Fruit fly (Drosophila melanogaster): ENCODE measurements around the gene CG33263.

dm6 chr3L:13422286-13422787 lies 1.6 kb downstream of the CG33263 start, which contains the start of gene CG32121:
- TF ChIP-seq CG2889 (GFP tag; IDR thresholded peaks at IDR 0.05) (no peak), Rx (GFP tag; IDR thresholded peaks at IDR 0.05) (no peak), cas (GFP tag; IDR thresholded peaks at IDR 0.05) (no peak), E2f1 (GFP tag; IDR thresholded peaks at IDR 0.05) (no peak), Dfd (GFP tag; optimal IDR thresholded peaks at IDR 0.05) (no peak), chn (GFP tag; optimal IDR thresholded peaks at IDR 0.05) (no peak)
